Fruit fly (Drosophila melanogaster): ENCODE measurements around the gene hyx.

dm6 chr3R:8998243-8998642, 40.3 kb upstream of the hyx start:
- no peak for TF ChIP-seq EcR (GFP tag; optimal IDR thresholded peaks at IDR 0.05)
- no peak for TF ChIP-seq psq (optimal IDR thresholded peaks at IDR 0.05)
- no peak for TF ChIP-seq CG8478 (optimal IDR thresholded peaks at IDR 0.05)
- TF ChIP-seq usp (GFP tag; optimal IDR thresholded peaks at IDR 0.05) = no peak
- TF ChIP-seq Dll (optimal IDR thresholded peaks at IDR 0.05) = no peak
